Worm (Caenorhabditis elegans): ENCODE measurements around the gene tag-276.

tag-276 gene

DNA sequence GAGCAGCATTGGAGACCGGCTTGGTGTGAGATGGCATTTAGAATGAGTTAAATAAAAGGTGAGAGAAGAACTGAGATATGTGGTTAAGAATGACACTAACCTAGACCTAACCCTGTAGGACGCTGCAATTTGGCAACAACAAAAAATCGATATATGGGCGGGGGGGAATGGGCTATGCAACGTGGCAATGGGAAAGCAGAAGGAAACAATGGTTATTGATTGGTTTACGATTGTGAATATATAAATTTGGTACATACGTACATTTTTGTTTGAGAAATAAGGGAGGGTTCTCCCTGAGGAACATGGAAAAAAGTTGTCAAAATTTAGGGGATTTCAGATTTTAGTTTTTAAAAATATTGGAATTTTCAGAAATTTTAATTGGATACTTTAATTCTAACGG is at the start of gene tag-276:
TSS of gene tag-276 (minus strand) at position 101 of the 400 bp plus-strand sequence.
- TF ChIP-seq nhr-12 (tag; optimal IDR thresholded peaks at IDR 0.05) (no peak), ham-2 (GFP tag; optimal IDR thresholded peaks at IDR 0.05) (no peak), ceh-43 (GFP tag; optimal IDR thresholded peaks at IDR 0.05) (no peak), unc-62 (GFP tag; optimal IDR thresholded peaks at IDR 0.05) (no peak), snpc-4 (tag; optimal IDR thresholded peaks at IDR 0.05) (no peak), nhr-28 (tag; optimal IDR thresholded peaks at IDR 0.05) (no peak), nhr-2 (tag; optimal IDR thresholded peaks at IDR 0.05) (no peak), sptf-1 (tag; optimal IDR thresholded peaks at IDR 0.05) (no peak), elt-3 (tag; optimal IDR thresholded peaks at IDR 0.05) (no peak), zip-8 (tag; optimal IDR thresholded peaks at IDR 0.05) (no peak), tbx-8 (GFP tag; optimal IDR thresholded peaks at IDR 0.05) (no peak), pha-4 (tag; optimal IDR thresholded peaks at IDR 0.05) (no peak), flh-1 (GFP tag; optimal IDR thresholded peaks at IDR 0.05) (no peak), mep-1 (tag; optimal IDR thresholded peaks at IDR 0.05) (no peak), ceh-39 (tag; optimal IDR thresholded peaks at IDR 0.05) (no peak), mls-2 (tag; optimal IDR thresholded peaks at IDR 0.05) (no peak), nhr-76 (tag; optimal IDR thresholded peaks at IDR 0.05) (no peak), ces-1 (GFP tag; optimal IDR thresholded peaks at IDR 0.05) (no peak), lin-32 (GFP tag; optimal IDR thresholded peaks at IDR 0.05) (no peak), drap-1 (GFP tag; optimal IDR thresholded peaks at IDR 0.05) (no peak)

DNA sequence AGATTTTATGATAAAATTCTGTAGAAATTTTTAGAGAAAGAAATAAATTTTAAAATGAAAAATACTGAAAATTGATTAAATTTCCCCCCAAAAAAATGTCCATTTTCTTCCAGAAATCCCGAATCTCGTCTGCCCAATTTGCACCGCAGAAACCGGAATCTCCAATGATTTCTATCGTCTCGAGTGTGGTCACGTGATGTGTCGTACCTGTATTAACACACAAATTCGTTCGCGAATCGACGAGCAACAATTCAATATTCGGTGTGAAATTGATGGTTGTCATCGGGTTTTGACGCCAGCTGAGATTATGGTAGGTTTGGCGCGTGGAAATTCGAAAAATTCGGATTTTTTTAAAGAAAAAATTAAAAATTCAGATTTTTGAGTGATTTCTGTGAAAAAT is 47.6 kb upstream of the tag-276 start:
- TF ChIP-seq pha-4 (tag; optimal IDR thresholded peaks at IDR 0.05) (no peak), ceh-39 (tag; optimal IDR thresholded peaks at IDR 0.05) (no peak), sem-2 (GFP tag; optimal IDR thresholded peaks at IDR 0.05) (no peak), drap-1 (GFP tag; optimal IDR thresholded peaks at IDR 0.05) (no peak), mls-2 (tag; optimal IDR thresholded peaks at IDR 0.05) (no peak), sptf-1 (tag; optimal IDR thresholded peaks at IDR 0.05) (no peak)

DNA sequence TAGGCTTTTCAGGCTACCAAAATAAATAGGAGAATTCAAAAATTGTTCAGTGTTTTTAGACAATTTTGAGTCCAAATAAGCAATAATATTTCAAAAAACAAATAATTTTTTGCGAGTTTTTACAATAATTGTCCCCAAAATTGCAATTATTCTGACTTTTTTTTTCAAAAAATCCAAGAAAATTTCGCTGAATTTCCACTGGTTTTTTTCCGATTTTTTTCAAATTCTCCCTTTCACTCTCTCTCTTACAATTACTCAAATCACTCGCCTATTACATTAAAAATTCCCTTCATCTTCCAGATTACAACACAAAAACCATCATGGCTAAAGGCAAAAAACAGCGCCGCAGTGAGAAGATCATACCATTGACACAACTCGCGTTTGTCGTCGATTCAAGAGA is 40.1 kb upstream of the tag-276 start, which contains the start of gene Y57A10A.31:
TSS of gene Y57A10A.31 (plus strand) at position 301 of the 400 bp plus-strand sequence.
- TF ChIP-seq M03D4.4 (tag; optimal IDR thresholded peaks at IDR 0.05) (no peak), unc-62 (GFP tag; optimal IDR thresholded peaks at IDR 0.05) (no peak), ztf-11 (tag; optimal IDR thresholded peaks at IDR 0.05) (no peak), tbx-8 (GFP tag; optimal IDR thresholded peaks at IDR 0.05) (no peak), hlh-1 (tag; optimal IDR thresholded peaks at IDR 0.05) (no peak), elt-3 (tag; optimal IDR thresholded peaks at IDR 0.05) (no peak), lin-13 (tag; optimal IDR thresholded peaks at IDR 0.05) (no peak), flh-1 (GFP tag; optimal IDR thresholded peaks at IDR 0.05) (no peak), unc-39 (tag; optimal IDR thresholded peaks at IDR 0.05) (no peak), bed-3 (GFP tag; optimal IDR thresholded peaks at IDR 0.05) (no peak), cnd-1 (tag; optimal IDR thresholded peaks at IDR 0.05) (no peak), ham-2 (GFP tag; optimal IDR thresholded peaks at IDR 0.05) (no peak), ceh-39 (tag; optimal IDR thresholded peaks at IDR 0.05) (no peak), unc-120 (tag; optimal IDR thresholded peaks at IDR 0.05; ENCODE audit: poor library complexity, severe bottlenecking) (no peak), nhr-76 (tag; optimal IDR thresholded peaks at IDR 0.05) (no peak), zip-8 (tag; optimal IDR thresholded peaks at IDR 0.05) (no peak), nhr-2 (tag; optimal IDR thresholded peaks at IDR 0.05) (no peak), lsy-2 (tag; optimal IDR thresholded peaks at IDR 0.05) (no peak), lin-32 (GFP tag; optimal IDR thresholded peaks at IDR 0.05) (no peak)

DNA sequence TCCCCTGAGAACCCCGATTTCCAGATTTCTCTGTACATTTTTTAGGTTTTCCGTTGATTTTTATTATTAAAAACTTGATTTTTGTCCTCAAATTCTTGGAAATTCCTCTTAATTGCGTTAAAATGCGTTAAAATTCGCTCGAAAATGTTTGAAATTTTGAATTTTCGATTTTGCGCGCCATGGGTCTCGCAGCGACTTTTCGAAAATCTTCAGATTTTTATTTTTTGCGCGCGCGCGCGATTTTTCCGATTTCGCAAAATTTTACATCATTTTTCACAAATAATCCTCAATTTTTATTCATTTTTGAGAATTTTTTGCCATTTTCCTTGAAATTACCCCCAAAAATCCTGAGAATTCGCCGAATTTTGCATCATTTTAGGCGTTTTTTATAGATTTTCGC is 35.1 kb upstream of the tag-276 start:
- TF ChIP-seq lin-32 (GFP tag; optimal IDR thresholded peaks at IDR 0.05) = no peak
- TF ChIP-seq ces-1 (GFP tag; optimal IDR thresholded peaks at IDR 0.05) = no peak
- no peak for TF ChIP-seq nhr-237 (tag; optimal IDR thresholded peaks at IDR 0.05)
- no peak for TF ChIP-seq lin-13 (tag; optimal IDR thresholded peaks at IDR 0.05)
- TF ChIP-seq ceh-39 (tag; optimal IDR thresholded peaks at IDR 0.05) = no peak
- no peak for TF ChIP-seq unc-120 (tag; optimal IDR thresholded peaks at IDR 0.05; ENCODE audit: poor library complexity, severe bottlenecking)
- TF ChIP-seq pha-4 (tag; optimal IDR thresholded peaks at IDR 0.05) = no peak
- TF ChIP-seq tbx-8 (GFP tag; optimal IDR thresholded peaks at IDR 0.05) = no peak
- no peak for TF ChIP-seq blmp-1 (tag; optimal IDR thresholded peaks at IDR 0.05)
- TF ChIP-seq hlh-1 (tag; optimal IDR thresholded peaks at IDR 0.05) = no peak
- TF ChIP-seq zip-8 (tag; optimal IDR thresholded peaks at IDR 0.05) = no peak

DNA sequence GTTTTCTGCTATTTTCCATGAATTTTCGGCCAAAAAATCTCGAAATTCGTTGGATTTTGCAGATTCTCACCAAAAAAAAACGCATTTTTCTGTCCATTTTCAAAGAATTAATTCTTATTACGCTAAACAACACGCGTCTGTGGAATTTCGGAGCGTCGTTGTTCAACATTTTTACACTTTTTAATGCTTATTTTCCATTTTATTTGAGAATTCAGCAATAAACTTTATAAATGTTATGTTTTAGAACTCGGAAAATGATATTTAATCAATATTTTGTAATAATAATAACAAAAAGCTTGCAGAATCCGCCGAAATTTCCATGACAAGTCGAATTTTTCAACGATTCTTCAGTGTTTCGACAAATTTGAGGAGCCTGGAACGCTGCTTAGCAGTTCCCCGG is 31.4 kb upstream of the tag-276 start, which contains the start of gene ife-5:
TSS of gene ife-5 (plus strand) at position 301 of the 400 bp plus-strand sequence.
- no peak for TF ChIP-seq ztf-11 (tag; optimal IDR thresholded peaks at IDR 0.05)
- TF ChIP-seq elt-1 (tag; optimal IDR thresholded peaks at IDR 0.05; ENCODE audit: borderline replicate concordance, insufficient read depth) = no peak
- no peak for TF ChIP-seq mep-1 (tag; optimal IDR thresholded peaks at IDR 0.05)
- no peak for TF ChIP-seq tbx-8 (GFP tag; optimal IDR thresholded peaks at IDR 0.05)
- no peak for TF ChIP-seq lsy-2 (tag; optimal IDR thresholded peaks at IDR 0.05)
- no peak for TF ChIP-seq bed-3 (GFP tag; optimal IDR thresholded peaks at IDR 0.05)
- no peak for TF ChIP-seq unc-62 (GFP tag; optimal IDR thresholded peaks at IDR 0.05)
- no peak for TF ChIP-seq nhr-237 (tag; optimal IDR thresholded peaks at IDR 0.05)
- TF ChIP-seq hlh-1 (tag; optimal IDR thresholded peaks at IDR 0.05) = no peak
- TF ChIP-seq elt-3 (tag; optimal IDR thresholded peaks at IDR 0.05) = no peak
- TF ChIP-seq sem-2 (GFP tag; optimal IDR thresholded peaks at IDR 0.05) = no peak

Data from whole organism, mixed stage, embryonic.